Worm (Caenorhabditis elegans) whole organism, early embryonic: Measurements from ENCODE around the gene Y53C12A.6.

Source experiments
- B0310.2 ChIP-seq: sonication (generic microtip); optimal IDR thresholded peaks from 2 replicates; lab custom pipeline; 2016; ENCODE audit warnings: mild to moderate bottlenecking, missing genetic modification characterization, missing compliant biosample characterization
- ama-1 ChIP-seq: fragments of 150-350 bp; optimal IDR thresholded peaks from 2 replicates; lab custom pipeline; 2014
- pes-1 ChIP-seq: fragments of 200-800 bp; sonication (Bioruptor generic); IDR thresholded peaks from 2 replicates; pipeline ENCODE4 v1.3.6; 2022; ENCODE audit warnings: missing genetic modification reagents, missing genetic modification characterization, missing compliant biosample characterization

DNA sequence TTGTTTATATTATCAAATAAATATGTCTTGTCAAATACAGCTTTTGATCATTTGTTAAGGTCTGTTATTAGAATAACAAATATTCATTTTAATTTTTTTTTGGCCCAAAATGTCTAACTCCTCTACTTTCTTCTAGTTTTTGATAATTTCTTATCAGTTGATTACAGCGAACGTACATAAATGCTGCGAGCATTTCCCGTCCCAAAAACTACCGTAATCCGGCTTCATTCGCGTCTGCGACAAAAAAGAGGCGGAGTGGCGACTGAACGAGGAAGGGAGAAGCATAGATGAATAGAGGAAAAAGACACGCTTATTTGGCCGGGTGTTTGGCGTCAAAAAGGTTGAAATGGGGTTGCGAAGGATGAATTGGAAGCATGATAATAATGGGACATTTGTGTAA lies 22.7 kb upstream of the Y53C12A.6 start:
- TF ChIP-seq ama-1 (lab: Kevin White, UChicago), result no peak
- TF ChIP-seq B0310.2 (tag; lab: Kevin White, UChicago), result no peak
- no peak for TF ChIP-seq pes-1 (GFP tag; lab: Robert Waterston, UW)
